Worm (Caenorhabditis elegans) whole organism, early embryonic: ENCODE measurements around the gene C08B6.10.

ENCODE experiments used
- B0310.2 ChIP-seq: sonication (generic microtip); optimal IDR thresholded peaks from 2 replicates; lab custom pipeline; 2016; ENCODE audit warnings: mild to moderate bottlenecking, missing genetic modification characterization, missing compliant biosample characterization
- F13C5.2 ChIP-seq: sonication (generic microtip); optimal IDR thresholded peaks from 2 replicates; lab custom pipeline; 2017; ENCODE audit warnings: mild to moderate bottlenecking, missing genetic modification characterization, inconsistent platforms, missing compliant biosample characterization
- aly-1 ChIP-seq: sonication (generic microtip); optimal IDR thresholded peaks from 2 replicates; lab custom pipeline; 2016; ENCODE audit warnings: missing genetic modification characterization, missing compliant biosample characterization
- ama-1 ChIP-seq: fragments of 150-350 bp; optimal IDR thresholded peaks from 2 replicates; lab custom pipeline; 2014
- ceh-13 ChIP-seq: fragments of 200-800 bp; sonication (Bioruptor generic); optimal IDR thresholded peaks from 2 replicates; lab custom pipeline; 2018; ENCODE audit warnings: mild to moderate bottlenecking, missing genetic modification characterization, missing compliant biosample characterization
- ceh-36 ChIP-seq: sonication (generic microtip); optimal IDR thresholded peaks from 2 replicates; lab custom pipeline; 2016; ENCODE audit warnings: missing genetic modification characterization, inconsistent platforms, missing compliant biosample characterization
- ets-7 ChIP-seq: sonication (generic microtip); optimal IDR thresholded peaks from 2 replicates; lab custom pipeline; 2016; ENCODE audit warnings: missing genotype, missing genetic modification characterization, missing compliant biosample characterization
- flt-1 ChIP-seq: fragments of 200-800 bp; sonication (Bioruptor generic); IDR thresholded peaks from 2 replicates; pipeline ENCODE4 v1.3.6; 2022; ENCODE audit warnings: missing genetic modification characterization, missing compliant biosample characterization
- hmbx-1 ChIP-seq: sonication (generic microtip); optimal IDR thresholded peaks from 2 replicates; lab custom pipeline; 2016; ENCODE audit warnings: mild to moderate bottlenecking, missing genetic modification characterization, missing compliant biosample characterization
- hmg-4 ChIP-seq: fragments of 200-800 bp; sonication (Bioruptor generic); optimal IDR thresholded peaks from 2 replicates; lab custom pipeline; 2018; ENCODE audit warnings: mild to moderate bottlenecking, missing genetic modification characterization, missing compliant biosample characterization
- hnd-1 ChIP-seq: sonication (generic microtip); optimal IDR thresholded peaks from 2 replicates; lab custom pipeline; 2016; ENCODE audit warnings: missing genetic modification characterization, missing compliant biosample characterization
- pes-1 ChIP-seq: fragments of 200-800 bp; sonication (Bioruptor generic); IDR thresholded peaks from 2 replicates; pipeline ENCODE4 v1.3.6; 2022; ENCODE audit warnings: missing genetic modification reagents, missing genetic modification characterization, missing compliant biosample characterization
- scrt-1 ChIP-seq: fragments of 200-800 bp; sonication (Bioruptor generic); IDR thresholded peaks from 2 replicates; pipeline ENCODE4 v1.3.6; 2022; ENCODE audit warnings: missing genetic modification characterization, missing compliant biosample characterization
- sea-1 ChIP-seq: fragments of 200-800 bp; sonication (Bioruptor generic); conservative IDR thresholded peaks from 2 replicates; pipeline ENCODE4 v1.3.6; 2022; ENCODE audit warnings: missing genetic modification characterization, missing compliant biosample characterization
- tbx-11 ChIP-seq: fragments of 200-800 bp; sonication (Bioruptor generic); IDR thresholded peaks from 2 replicates; pipeline ENCODE4 v1.3.6; 2022; ENCODE audit warnings: missing genetic modification characterization, missing compliant biosample characterization
- tbx-37 ChIP-seq: fragments of 200-800 bp; sonication (Bioruptor generic); conservative IDR thresholded peaks from 2 replicates; pipeline ENCODE4 v1.3.6; 2022; ENCODE audit warnings: missing genetic modification reagents, missing genetic modification characterization, missing compliant biosample characterization
- tra-4 ChIP-seq: sonication (generic microtip); optimal IDR thresholded peaks from 2 replicates; lab custom pipeline; 2017; ENCODE audit warnings: missing genetic modification characterization, missing compliant biosample characterization

C08B6.10 gene

DNA sequence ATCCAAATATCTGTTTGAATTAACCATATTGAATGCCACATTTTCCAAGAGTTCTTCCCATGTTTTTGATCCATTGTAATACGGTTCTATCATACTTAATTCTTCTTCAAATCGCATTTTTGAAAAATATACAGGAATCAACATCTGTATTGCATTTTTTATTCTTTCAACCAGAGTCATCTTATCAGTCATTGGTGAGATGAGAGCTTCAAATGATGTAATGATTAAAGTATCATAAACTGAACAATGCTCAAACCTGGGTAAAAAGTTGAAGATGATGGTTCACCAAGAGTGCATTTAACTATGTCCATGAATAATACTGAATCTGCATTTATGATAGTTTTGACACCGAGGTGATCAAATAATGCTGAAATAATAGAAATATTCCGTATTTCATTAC lies 21.5 kb upstream of the C08B6.10 start:
- TF ChIP-seq hmbx-1 (tag; lab: Kevin White, UChicago) (no peak), sea-1 (GFP tag; lab: Robert Waterston, UW) (no peak), B0310.2 (no peak), tbx-37 (GFP tag; lab: Robert Waterston, UW) (no peak), pes-1 (GFP tag; lab: Robert Waterston, UW) (no peak), ceh-36 (tag; lab: Kevin White, UChicago) (no peak), F13C5.2 (tag; lab: Kevin White, UChicago) (no peak), ets-7 (no peak), ama-1 (lab: Kevin White, UChicago) (no peak), hnd-1 (tag; lab: Kevin White, UChicago) (no peak), ceh-13 (GFP tag; lab: Kevin White, UChicago) (no peak), scrt-1 (GFP tag; lab: Robert Waterston, UW) (no peak), tbx-11 (no peak), flt-1 (no peak), hmg-4 (no peak), aly-1 (tag; lab: Kevin White, UChicago) (no peak), tra-4 (tag; lab: Kevin White, UChicago) (no peak)

DNA sequence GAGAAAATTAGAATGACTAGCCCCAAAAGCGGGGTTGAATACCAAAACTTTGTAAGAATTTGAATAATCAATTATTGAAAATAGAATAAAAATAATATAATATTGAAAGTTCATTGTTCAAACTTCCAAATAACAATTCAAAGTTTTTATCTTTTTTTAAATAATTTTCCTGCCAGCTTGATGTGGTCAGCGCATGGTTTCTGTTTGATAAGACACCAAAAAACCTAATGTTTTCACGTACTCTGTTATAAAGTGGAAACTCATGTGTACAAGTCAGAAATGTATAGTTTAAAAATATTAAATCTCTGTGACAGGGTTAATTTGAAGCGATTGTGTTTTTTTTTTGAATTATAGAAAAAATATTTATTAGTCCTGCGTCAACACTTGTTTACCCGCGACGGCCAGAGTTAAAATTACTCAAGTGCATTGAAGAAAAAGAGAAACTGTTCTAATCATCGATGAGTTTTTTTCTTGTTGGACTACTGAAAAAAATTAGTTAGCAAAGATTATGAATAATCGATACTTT lies 20.4 kb upstream of the C08B6.10 start, which contains the start of gene ugt-17:
ugt-17 (minus strand) TSS at position 180 of the 526 bp plus-strand sequence.
- TF ChIP-seq aly-1 (tag; lab: Kevin White, UChicago) (no peak), ceh-36 (tag; lab: Kevin White, UChicago) (no peak), hmbx-1 (tag; lab: Kevin White, UChicago) (no peak), ama-1 (lab: Kevin White, UChicago) (no peak), tra-4 (tag; lab: Kevin White, UChicago) (no peak), flt-1 (no peak), ets-7 (no peak)

DNA sequence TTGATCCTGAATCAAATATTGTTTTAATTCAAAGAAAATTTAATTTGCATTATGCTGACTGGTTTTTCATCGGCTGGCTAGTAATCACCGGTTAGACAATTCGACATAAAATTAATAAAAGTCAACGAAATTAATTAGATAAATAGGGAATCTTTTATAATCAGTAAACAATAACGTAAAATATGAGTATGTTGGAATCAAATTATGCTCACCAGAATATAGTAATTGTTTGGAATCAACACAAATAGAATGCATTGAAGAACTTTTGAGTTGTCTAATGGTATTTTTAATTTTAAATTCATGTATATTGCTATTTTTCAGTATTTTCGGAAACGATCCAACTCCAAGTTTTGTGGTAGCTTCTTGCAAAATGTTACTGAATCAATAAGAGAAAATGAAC lies 19.9 kb upstream of the C08B6.10 start, which contains the start of gene C08B6.2:
C08B6.2 (plus strand) TSS at position 301 of the 400 bp plus-strand sequence.
- TF ChIP-seq ama-1 (lab: Kevin White, UChicago) = no peak
- no peak for TF ChIP-seq tbx-11
- no peak for TF ChIP-seq B0310.2
- no peak for TF ChIP-seq scrt-1 (GFP tag; lab: Robert Waterston, UW)
- TF ChIP-seq ceh-36 (tag; lab: Kevin White, UChicago) = no peak
- TF ChIP-seq flt-1 = no peak
- no peak for TF ChIP-seq hmg-4
- no peak for TF ChIP-seq ceh-13 (GFP tag; lab: Kevin White, UChicago)
- TF ChIP-seq sea-1 (GFP tag; lab: Robert Waterston, UW) = no peak
- TF ChIP-seq F13C5.2 (tag; lab: Kevin White, UChicago) = no peak
- no peak for TF ChIP-seq hnd-1 (tag; lab: Kevin White, UChicago)
- TF ChIP-seq tra-4 (tag; lab: Kevin White, UChicago) = no peak
- no peak for TF ChIP-seq aly-1 (tag; lab: Kevin White, UChicago)
- TF ChIP-seq tbx-37 (GFP tag; lab: Robert Waterston, UW) = no peak

DNA sequence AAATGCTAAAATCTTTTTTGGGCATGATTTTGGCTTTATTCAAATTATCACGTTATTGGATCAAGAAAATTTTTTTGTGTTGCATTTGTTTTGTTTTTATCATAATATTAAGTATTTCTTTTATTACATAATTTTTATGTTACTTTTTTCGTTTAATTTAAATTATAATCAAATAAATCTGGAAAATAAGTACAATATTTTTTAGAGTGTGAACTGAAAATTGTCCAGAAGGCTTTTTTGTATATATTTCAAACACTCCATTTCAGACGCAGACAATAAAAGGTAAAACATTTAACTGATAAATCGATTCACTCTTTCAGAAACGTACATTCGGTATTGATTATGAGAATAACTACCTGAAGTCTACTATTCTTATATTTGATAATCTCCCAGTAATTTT lies 18.0 kb upstream of the C08B6.10 start, which contains the start of gene C08B6.11:
C08B6.11 (plus strand) TSS at position 301 of the 400 bp plus-strand sequence.
- TF ChIP-seq hmg-4 (no peak), B0310.2 (no peak), sea-1 (GFP tag; lab: Robert Waterston, UW) (no peak), aly-1 (tag; lab: Kevin White, UChicago) (no peak), hmbx-1 (tag; lab: Kevin White, UChicago) (no peak), F13C5.2 (tag; lab: Kevin White, UChicago) (no peak), flt-1 (no peak), ceh-36 (tag; lab: Kevin White, UChicago) (no peak), ceh-13 (GFP tag; lab: Kevin White, UChicago) (no peak), tra-4 (tag; lab: Kevin White, UChicago) (no peak), tbx-11 (no peak)

DNA sequence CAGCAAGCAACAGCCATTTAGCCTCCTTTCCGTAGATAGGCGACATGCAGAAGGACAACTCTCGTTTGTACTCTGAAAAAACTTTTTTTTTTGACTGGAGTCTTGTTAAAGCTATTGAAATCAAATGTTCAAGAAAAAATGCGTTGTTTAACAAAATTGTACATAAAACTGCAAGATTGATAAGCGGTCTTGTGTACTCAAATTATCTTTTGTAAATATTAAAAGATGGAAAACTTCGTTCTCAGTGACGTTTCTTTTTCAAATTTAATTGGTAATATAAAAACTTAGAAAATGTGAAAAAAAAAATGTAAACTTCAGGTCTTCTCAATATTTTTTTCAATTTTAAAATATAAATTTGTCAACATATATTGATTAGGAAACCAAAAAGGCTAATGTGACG lies 14.2 kb upstream of the C08B6.10 start:
- TF ChIP-seq sea-1 (GFP tag; lab: Robert Waterston, UW) (no peak), hmbx-1 (tag; lab: Kevin White, UChicago) (no peak), ceh-36 (tag; lab: Kevin White, UChicago) (no peak), flt-1 (no peak), aly-1 (tag; lab: Kevin White, UChicago) (no peak), tra-4 (tag; lab: Kevin White, UChicago) (no peak), hnd-1 (tag; lab: Kevin White, UChicago) (no peak), tbx-37 (GFP tag; lab: Robert Waterston, UW) (no peak), ama-1 (lab: Kevin White, UChicago) (no peak), hmg-4 (no peak), ceh-13 (GFP tag; lab: Kevin White, UChicago) (no peak), F13C5.2 (tag; lab: Kevin White, UChicago) (no peak), pes-1 (GFP tag; lab: Robert Waterston, UW) (no peak), tbx-11 (no peak), scrt-1 (GFP tag; lab: Robert Waterston, UW) (no peak), ets-7 (no peak)

DNA sequence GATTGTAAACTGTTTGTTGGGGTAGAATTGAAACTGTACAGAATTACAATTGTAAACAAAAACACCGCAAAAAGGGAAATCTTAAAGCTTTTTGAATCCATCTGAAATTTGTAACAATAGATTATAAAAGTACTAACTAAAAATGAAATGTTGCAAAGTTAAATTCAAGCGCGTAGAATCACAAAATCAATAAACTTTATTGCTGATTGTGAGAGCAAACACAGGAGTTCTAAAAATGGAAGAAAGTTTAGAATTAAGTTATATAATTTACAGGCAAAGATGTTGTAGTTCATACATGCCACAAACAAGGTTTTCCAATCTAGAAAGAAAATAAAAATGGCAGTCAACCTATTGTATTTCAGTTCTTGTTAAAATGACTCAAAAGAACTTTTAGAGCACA lies 13.1 kb upstream of the C08B6.10 start, which contains the start of gene C08B6.3:
C08B6.3 (minus strand) TSS at position 101 of the 400 bp plus-strand sequence.
- no peak for TF ChIP-seq hmg-4
- no peak for TF ChIP-seq ceh-36 (tag; lab: Kevin White, UChicago)
- TF ChIP-seq ets-7 = no peak
- TF ChIP-seq B0310.2 = no peak
- TF ChIP-seq flt-1 = no peak
- no peak for TF ChIP-seq aly-1 (tag; lab: Kevin White, UChicago)
- TF ChIP-seq scrt-1 (GFP tag; lab: Robert Waterston, UW) = no peak
- TF ChIP-seq tra-4 (tag; lab: Kevin White, UChicago) = no peak
- no peak for TF ChIP-seq F13C5.2 (tag; lab: Kevin White, UChicago)

DNA sequence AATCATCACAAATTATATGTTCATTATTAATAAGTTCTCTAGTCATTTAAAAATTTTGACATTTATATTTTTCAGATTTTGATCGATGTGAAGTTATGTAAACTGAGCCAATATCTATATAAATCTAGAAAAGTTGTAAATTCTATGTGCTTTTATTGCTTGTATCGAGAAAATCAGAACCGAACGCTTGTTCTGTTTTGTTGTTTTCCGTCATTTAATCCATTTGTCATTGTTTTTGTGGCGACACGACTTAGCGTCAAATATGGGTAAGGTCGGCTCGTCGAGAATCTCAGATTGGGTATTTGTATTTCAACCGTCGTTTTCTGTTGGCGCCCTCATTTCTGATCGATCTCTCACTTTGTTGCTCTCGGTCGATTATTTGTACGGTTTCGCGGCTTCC lies 11.0 kb upstream of the C08B6.10 start, which contains the start of gene cht-5:
cht-5 (plus strand) TSS at position 301 of the 400 bp plus-strand sequence.
- no peak for TF ChIP-seq pes-1 (GFP tag; lab: Robert Waterston, UW)
- no peak for TF ChIP-seq hmbx-1 (tag; lab: Kevin White, UChicago)
- TF ChIP-seq tra-4 (tag; lab: Kevin White, UChicago) = no peak
- no peak for TF ChIP-seq ceh-13 (GFP tag; lab: Kevin White, UChicago)
- TF ChIP-seq scrt-1 (GFP tag; lab: Robert Waterston, UW) = no peak
